Worm (Caenorhabditis elegans) whole organism, late embryonic: ENCODE data around the gene nhr-103.
A peak's percentile ranks its signal among the peaks of the same experiment; 100 is the strongest.

Source experiments
- C38D4.7 ChIP-seq: fragments of 200-800 bp; sonication (Bioruptor generic); optimal IDR thresholded peaks from 2 replicates; lab custom pipeline; 2018; ENCODE audit warnings: mild to moderate bottlenecking, missing genetic modification characterization, moderate library complexity, missing compliant biosample characterization
- F13H6.1 ChIP-seq: sonication (generic microtip); optimal IDR thresholded peaks from 2 replicates; lab custom pipeline; 2016; ENCODE audit warnings: missing genetic modification characterization, missing compliant biosample characterization
- K09A11.1 ChIP-seq: sonication (generic microtip); optimal IDR thresholded peaks from 2 replicates; lab custom pipeline; 2017; ENCODE audit warnings: antibody characterized with exemption, mild to moderate bottlenecking, missing genetic modification characterization, missing compliant biosample characterization; ENCODE audit not compliant: insufficient read depth
- T23F11.4 ChIP-seq: fragments of 200-800 bp; sonication (Bioruptor generic); optimal IDR thresholded peaks from 2 replicates; lab custom pipeline; 2018; ENCODE audit warnings: mild to moderate bottlenecking, missing genetic modification characterization, missing compliant biosample characterization
- Y22D7AL.16 ChIP-seq: sonication (generic microtip); optimal IDR thresholded peaks from 2 replicates; lab custom pipeline; 2016; ENCODE audit warnings: missing genetic modification characterization, missing compliant biosample characterization
- ahr-1 ChIP-seq: sonication (generic microtip); optimal IDR thresholded peaks from 2 replicates; lab custom pipeline; 2016; ENCODE audit warnings: missing genetic modification characterization, missing compliant biosample characterization
- ceh-14 ChIP-seq: sonication (generic microtip); optimal IDR thresholded peaks from 2 replicates; lab custom pipeline; 2016; ENCODE audit warnings: missing genotype, missing genetic modification characterization, missing compliant biosample characterization
- ceh-2 ChIP-seq: sonication (generic microtip); optimal IDR thresholded peaks from 2 replicates; lab custom pipeline; 2016; ENCODE audit warnings: missing genotype, missing genetic modification characterization, missing compliant biosample characterization
- ceh-34 ChIP-seq: sonication (generic microtip); optimal IDR thresholded peaks from 2 replicates; lab custom pipeline; 2016; ENCODE audit warnings: mild to moderate bottlenecking, missing genetic modification characterization, missing compliant biosample characterization
- ceh-45 ChIP-seq: fragments of 200-800 bp; sonication (Bioruptor generic); IDR thresholded peaks from 2 replicates; pipeline ENCODE4 v1.3.6; 2022; ENCODE audit warnings: missing genetic modification reagents, missing genetic modification characterization, missing compliant biosample characterization
- ceh-48 ChIP-seq: sonication (generic microtip); optimal IDR thresholded peaks from 2 replicates; lab custom pipeline; 2016; ENCODE audit warnings: missing genetic modification characterization, inconsistent platforms, missing compliant biosample characterization
- elt-4 ChIP-seq: sonication (generic microtip); optimal IDR thresholded peaks from 2 replicates; lab custom pipeline; 2016; ENCODE audit warnings: missing genetic modification characterization, missing compliant biosample characterization
- fax-1 ChIP-seq: sonication (generic microtip); optimal IDR thresholded peaks from 2 replicates; lab custom pipeline; 2016; ENCODE audit warnings: missing genotype, missing genetic modification characterization, missing compliant biosample characterization
- fkh-10 ChIP-seq: fragments of 150-350 bp; optimal IDR thresholded peaks from 2 replicates; lab custom pipeline; 2014; ENCODE audit warnings: missing biosample characterization, missing genetic modification reagents, missing genetic modification characterization
- gmeb-2 ChIP-seq: sonication (generic microtip); optimal IDR thresholded peaks from 2 replicates; lab custom pipeline; 2016; ENCODE audit warnings: missing genetic modification characterization, inconsistent platforms, missing compliant biosample characterization
- hlh-15 ChIP-seq: sonication (generic microtip); optimal IDR thresholded peaks from 2 replicates; lab custom pipeline; 2016; ENCODE audit warnings: missing genetic modification characterization, missing compliant biosample characterization
- hlh-30 ChIP-seq: sonication (generic microtip); optimal IDR thresholded peaks from 2 replicates; lab custom pipeline; 2017; ENCODE audit warnings: antibody characterized with exemption, missing genetic modification characterization, missing compliant biosample characterization; ENCODE audit not compliant: insufficient read depth
- hlh-6 ChIP-seq: sonication (generic microtip); optimal IDR thresholded peaks from 2 replicates; lab custom pipeline; 2016; ENCODE audit warnings: missing genotype, missing genetic modification characterization, missing compliant biosample characterization
- lin-11 ChIP-seq: fragments of 200-800 bp; sonication (Bioruptor generic); optimal IDR thresholded peaks from 2 replicates; lab custom pipeline; 2018; ENCODE audit warnings: mild to moderate bottlenecking, missing genetic modification characterization, missing compliant biosample characterization
- nfya-1 ChIP-seq: sonication (generic microtip); optimal IDR thresholded peaks from 2 replicates; lab custom pipeline; 2017; ENCODE audit warnings: missing genetic modification characterization, mild to moderate bottlenecking, missing compliant biosample characterization, antibody characterized with exemption, moderate library complexity
- nhr-232 ChIP-seq: sonication (generic microtip); optimal IDR thresholded peaks from 2 replicates; lab custom pipeline; 2016; ENCODE audit warnings: missing genetic modification characterization, missing compliant biosample characterization
- npax-4 ChIP-seq: sonication (generic microtip); optimal IDR thresholded peaks from 2 replicates; lab custom pipeline; 2016; ENCODE audit warnings: missing genetic modification characterization, missing compliant biosample characterization
- odd-2 ChIP-seq: sonication (generic microtip); optimal IDR thresholded peaks from 2 replicates; lab custom pipeline; 2017; ENCODE audit warnings: antibody characterized with exemption, mild to moderate bottlenecking, missing genetic modification characterization, missing compliant biosample characterization
- pag-3 ChIP-seq: sonication (generic microtip); optimal IDR thresholded peaks from 2 replicates; lab custom pipeline; 2016; ENCODE audit warnings: missing compliant biosample characterization, missing genetic modification characterization, borderline replicate concordance
- pat-9 ChIP-seq: fragments of 200-800 bp; sonication (Bioruptor generic); optimal IDR thresholded peaks from 2 replicates; lab custom pipeline; 2018; ENCODE audit warnings: mild to moderate bottlenecking, missing genetic modification characterization, moderate library complexity, missing compliant biosample characterization
- pha-4 ChIP-seq: fragments of 150-350 bp; optimal IDR thresholded peaks from 2 replicates; lab custom pipeline; 2018; ENCODE audit warnings: missing biosample characterization, missing genetic modification reagents, missing genetic modification characterization
- sdc-2 ChIP-seq: sonication (generic microtip); optimal IDR thresholded peaks from 2 replicates; lab custom pipeline; 2016; ENCODE audit warnings: missing genotype, missing genetic modification characterization, missing compliant biosample characterization
- sox-2 ChIP-seq: fragments of 200-800 bp; sonication (Bioruptor generic); IDR thresholded peaks from 2 replicates; pipeline ENCODE4 v1.3.6; 2022; ENCODE audit warnings: missing genetic modification reagents, missing genetic modification characterization, missing compliant biosample characterization
- tbx-2 ChIP-seq: sonication (generic microtip); optimal IDR thresholded peaks from 2 replicates; lab custom pipeline; 2016; ENCODE audit warnings: missing genetic modification characterization, missing compliant biosample characterization
- tbx-7 ChIP-seq: sonication (generic microtip); optimal IDR thresholded peaks from 2 replicates; lab custom pipeline; 2016; ENCODE audit warnings: missing genotype, missing genetic modification characterization, missing compliant biosample characterization
- ttx-3 ChIP-seq: sonication (generic microtip); optimal IDR thresholded peaks from 2 replicates; lab custom pipeline; 2016; ENCODE audit warnings: missing genetic modification reagents, missing genetic modification characterization, missing compliant biosample characterization
- unc-3 ChIP-seq, 2 experiments: fragments of 200-800 bp in 1 of 2; sonication (Bioruptor generic) in 1 of 2; sonication (generic microtip) in 1 of 2; conservative IDR thresholded peaks in 1 of 2; optimal IDR thresholded peaks in 1 of 2; 2 replicates each; pipeline versions ENCODE4 v1.3.6 to Lab custom; 2016 to 2022; ENCODE audit warnings: missing compliant biosample characterization in 2 of 2, missing genetic modification characterization in 2 of 2, missing genetic modification reagents in 1 of 2
- ztf-16 ChIP-seq: sonication (generic microtip); optimal IDR thresholded peaks from 2 replicates; lab custom pipeline; 2017; ENCODE audit warnings: missing genetic modification characterization, missing compliant biosample characterization

The nhr-103 gene

ce11 chrV:2185486-2185885 is 39.7 kb upstream of the nhr-103 start:
- TF ChIP-seq ceh-48 (tag; lab: Kevin White, UChicago) (no peak), elt-4 (tag; lab: Kevin White, UChicago) (peak; percentile 5)

- no peak for TF ChIP-seq ahr-1 (tag; lab: Kevin White, UChicago)
- TF ChIP-seq nfya-1 (tag; lab: Kevin White, UChicago): peak; percentile 60
- TF ChIP-seq, all 69 proteins: peak for 1
Observed at ce11 chrV:2187864-2188345, 37.3 kb upstream of the nhr-103 start, which contains the start of gene Y5H2B.3. TSS of gene Y5H2B.3 (plus strand) at chrV:2188295.

ce11 chrV:2190383-2190782 is 34.8 kb upstream of the nhr-103 start:
- TF ChIP-seq sox-2 (GFP tag; lab: Robert Waterston, UW): no peak
- TF ChIP-seq ahr-1 (tag; lab: Kevin White, UChicago): no peak
- no peak for TF ChIP-seq ceh-45 (GFP tag; lab: Robert Waterston, UW)
- TF ChIP-seq pag-3: no peak
- no peak for TF ChIP-seq hlh-6 (tag; lab: Kevin White, UChicago)
- no peak for TF ChIP-seq elt-4 (tag; lab: Kevin White, UChicago)
- no peak for TF ChIP-seq fkh-10 (GFP tag; lab: Kevin White, UChicago)
- no peak for TF ChIP-seq pha-4
- TF ChIP-seq Y22D7AL.16 (tag; lab: Kevin White, UChicago): no peak
- TF ChIP-seq nfya-1 (tag; lab: Kevin White, UChicago): no peak
- TF ChIP-seq ceh-2: no peak
- TF ChIP-seq gmeb-2 (tag; lab: Kevin White, UChicago): no peak
- TF ChIP-seq, all 69 proteins: peak for 0

- TF ChIP-seq tbx-2 (no peak), ceh-48 (tag; lab: Kevin White, UChicago) (no peak), ahr-1 (tag; lab: Kevin White, UChicago) (no peak), C38D4.7 (no peak), sdc-2 (no peak), odd-2 (tag; lab: Kevin White, UChicago) (no peak), gmeb-2 (tag; lab: Kevin White, UChicago) (no peak), ztf-16 (tag; lab: Kevin White, UChicago) (no peak), npax-4 (tag; lab: Kevin White, UChicago) (no peak), F13H6.1 (tag; lab: Kevin White, UChicago) (no peak), ceh-45 (GFP tag; lab: Robert Waterston, UW) (no peak), nfya-1 (tag; lab: Kevin White, UChicago) (no peak), nhr-232 (tag; lab: Kevin White, UChicago) (no peak)
Observed at ce11 chrV:2191122-2191521, 34.1 kb upstream of the nhr-103 start, which contains the start of gene srbc-42. TSS of gene srbc-42 (minus strand) at chrV:2191222.

ce11 chrV:2192117-2192516 is 33.1 kb upstream of the nhr-103 start, which contains the start of gene nhr-13:
TSS of gene nhr-13 (plus strand) at chrV:2192485.
- no peak for TF ChIP-seq ceh-14

- TF ChIP-seq pat-9 (no peak), tbx-7 (no peak), lin-11 (tag; lab: Kevin White, UChicago) (no peak), nhr-232 (tag; lab: Kevin White, UChicago) (no peak), ceh-34 (tag; lab: Kevin White, UChicago) (no peak), unc-3 (GFP tag; conservative IDR thresholded peaks at IDR 0.05; lab: Robert Waterston, UW) (no peak), unc-3 (tag; optimal IDR thresholded peaks at IDR 0.05; lab: Kevin White, UChicago) (no peak), sdc-2 (no peak), T23F11.4 (GFP tag; lab: Kevin White, UChicago) (no peak), hlh-30 (tag; lab: Kevin White, UChicago) (no peak), hlh-15 (tag; lab: Kevin White, UChicago) (no peak), fax-1 (tag; lab: Kevin White, UChicago) (no peak), tbx-2 (no peak), ttx-3 (tag; lab: Kevin White, UChicago) (no peak), K09A11.1 (tag; lab: Kevin White, UChicago) (no peak)
Observed at ce11 chrV:2199594-2199993, 25.6 kb upstream of the nhr-103 start.
